Fruit fly (Drosophila melanogaster) whole organism, embryonic: ENCODE measurements around the gene CG44090.
A peak's percentile ranks its signal among the peaks of the same experiment; 100 is the strongest.

Experiments used
- Adf1 ChIP-seq: fragments of 200-800 bp; sonication (Bioruptor generic); IDR thresholded peaks from 2 replicates; pipeline ENCODE4 v1.3.6; 2022; ENCODE audit warnings: missing biosample characterization, missing genetic modification characterization
- BEAF-32 ChIP-seq: fragments of 200-800 bp; sonication (Bioruptor generic); optimal IDR thresholded peaks from 3 replicates; lab custom pipeline; 2017; ENCODE audit warnings: missing biosample characterization, missing genetic modification characterization, mild to moderate bottlenecking, moderate library complexity, missing genetic modification reagents
- Bteb2 ChIP-seq: fragments of 200-800 bp; sonication (Bioruptor generic); optimal IDR thresholded peaks from 2 replicates; lab custom pipeline; 2016; ENCODE audit warnings: missing biosample characterization, missing genetic modification characterization
- CG10366 ChIP-seq: fragments of 200-800 bp; sonication (Bioruptor generic); IDR thresholded peaks from 2 replicates; pipeline ENCODE4 v1.3.6; 2022; ENCODE audit warnings: missing biosample characterization, missing genetic modification characterization
- CG10979 ChIP-seq: fragments of 200-800 bp; sonication (Bioruptor generic); optimal IDR thresholded peaks from 2 replicates; lab custom pipeline; 2018; ENCODE audit warnings: missing biosample characterization, mild to moderate bottlenecking, missing genetic modification characterization, moderate library complexity
- CG11560 ChIP-seq: fragments of 200-800 bp; sonication (Bioruptor generic); IDR thresholded peaks from 3 replicates; pipeline ENCODE4 v1.3.6; 2022; ENCODE audit warnings: missing biosample characterization, missing genetic modification characterization
- CG12071 ChIP-seq: fragments of 200-800 bp; sonication (Bioruptor generic); optimal IDR thresholded peaks from 3 replicates; lab custom pipeline; 2018; ENCODE audit warnings: missing biosample characterization, mild to moderate bottlenecking, missing genetic modification characterization
- CG14014 ChIP-seq: fragments of 200-800 bp; sonication (Bioruptor generic); IDR thresholded peaks from 2 replicates; pipeline ENCODE4 v1.3.6; 2022; ENCODE audit warnings: missing biosample characterization, missing genetic modification characterization
- CG15479 ChIP-seq: fragments of 200-800 bp; sonication (Bioruptor generic); optimal IDR thresholded peaks from 3 replicates; lab custom pipeline; 2019; ENCODE audit warnings: missing biosample characterization, mild to moderate bottlenecking, missing genetic modification characterization, moderate library complexity
- CG18476 ChIP-seq: fragments of 200-800 bp; sonication (Bioruptor generic); optimal IDR thresholded peaks from 2 replicates; lab custom pipeline; 2016; ENCODE audit warnings: missing biosample characterization, mild to moderate bottlenecking, missing genetic modification characterization
- CG18764 ChIP-seq: fragments of 200-800 bp; sonication (Bioruptor generic); optimal IDR thresholded peaks from 3 replicates; lab custom pipeline; 2016; ENCODE audit warnings: missing biosample characterization, missing genetic modification characterization
- CG2116 ChIP-seq: fragments of 200-800 bp; sonication (Bioruptor generic); optimal IDR thresholded peaks from 3 replicates; lab custom pipeline; 2018; ENCODE audit warnings: missing biosample characterization, mild to moderate bottlenecking, missing genetic modification characterization
- CG30020 ChIP-seq: fragments of 200-800 bp; optimal IDR thresholded peaks from 2 replicates; lab custom pipeline; 2019; ENCODE audit warnings: missing biosample characterization, mild to moderate bottlenecking, missing genetic modification characterization, moderate library complexity
- CG30431 ChIP-seq: fragments of 200-800 bp; sonication (Bioruptor generic); optimal IDR thresholded peaks from 2 replicates; lab custom pipeline; 2017; ENCODE audit warnings: missing biosample characterization, missing genetic modification characterization
- CG4282 ChIP-seq: fragments of 200-800 bp; sonication (Bioruptor generic); optimal IDR thresholded peaks from 2 replicates; lab custom pipeline; 2016; ENCODE audit warnings: missing biosample characterization, missing genetic modification characterization
- CG4707 ChIP-seq: fragments of 200-800 bp; sonication (Bioruptor generic); optimal IDR thresholded peaks from 2 replicates; lab custom pipeline; 2018; ENCODE audit warnings: missing biosample characterization, mild to moderate bottlenecking, missing genetic modification characterization, moderate library complexity
- CG5245 ChIP-seq: fragments of 200-800 bp; sonication (Bioruptor generic); optimal IDR thresholded peaks from 3 replicates; lab custom pipeline; 2016; ENCODE audit warnings: missing biosample characterization, missing genetic modification characterization
- CG7786 ChIP-seq: fragments of 200-800 bp; sonication (Bioruptor generic); optimal IDR thresholded peaks from 2 replicates; lab custom pipeline; 2016; ENCODE audit warnings: missing biosample characterization, missing genetic modification characterization
- CG8765 ChIP-seq: fragments of 200-800 bp; sonication (Bioruptor generic); IDR thresholded peaks from 2 replicates; pipeline ENCODE4 v1.3.6; 2022; ENCODE audit warnings: missing biosample characterization, missing genetic modification characterization
- CG8944 ChIP-seq: fragments of 200-800 bp; sonication (Bioruptor generic); optimal IDR thresholded peaks from 3 replicates; lab custom pipeline; 2016; ENCODE audit warnings: missing biosample characterization, missing genetic modification characterization
- Dip3 ChIP-seq: fragments of 200-800 bp; sonication (Bioruptor generic); optimal IDR thresholded peaks from 3 replicates; lab custom pipeline; 2016; ENCODE audit warnings: missing biosample characterization, missing genetic modification characterization
- Dll ChIP-seq: fragments of 200-800 bp; sonication (Bioruptor generic); IDR thresholded peaks from 4 replicates; pipeline ENCODE4 v1.3.6; 2022; ENCODE audit warnings: missing biosample characterization, missing genetic modification characterization; ENCODE audit not compliant: partially characterized antibody
- Dp ChIP-seq: fragments of 200-800 bp; sonication (Bioruptor generic); optimal IDR thresholded peaks from 2 replicates; lab custom pipeline; 2018; ENCODE audit warnings: missing biosample characterization, mild to moderate bottlenecking, missing genetic modification characterization, moderate library complexity
- Hmx ChIP-seq: fragments of 200-800 bp; sonication (Bioruptor generic); optimal IDR thresholded peaks from 2 replicates; lab custom pipeline; 2016; ENCODE audit warnings: missing biosample characterization, missing genetic modification characterization
- Lim3 ChIP-seq: fragments of 200-800 bp; sonication (Bioruptor generic); IDR thresholded peaks from 2 replicates; pipeline ENCODE4 v1.3.6; 2022; ENCODE audit warnings: missing biosample characterization, missing genetic modification characterization
- Ptx1 ChIP-seq: fragments of 200-800 bp; sonication (Bioruptor generic); IDR thresholded peaks from 2 replicates; pipeline ENCODE4 v1.3.6; 2022; ENCODE audit warnings: missing biosample characterization, missing genetic modification characterization
- Spps ChIP-seq: fragments of 200-800 bp; sonication (Bioruptor generic); optimal IDR thresholded peaks from 2 replicates; lab custom pipeline; 2018; ENCODE audit warnings: missing biosample characterization, mild to moderate bottlenecking, missing genetic modification characterization
- al ChIP-seq: fragments of 200-800 bp; sonication (Bioruptor generic); IDR thresholded peaks from 2 replicates; pipeline ENCODE4 v1.3.6; 2022; ENCODE audit warnings: missing biosample characterization, missing genetic modification characterization
- amos ChIP-seq: fragments of 200-800 bp; sonication (Bioruptor generic); IDR thresholded peaks from 2 replicates; pipeline ENCODE4 v1.3.6; 2022; ENCODE audit warnings: missing biosample characterization, missing genetic modification characterization; ENCODE audit not compliant: partially characterized antibody
- ash1 ChIP-seq: fragments of 200-800 bp; sonication (Bioruptor generic); optimal IDR thresholded peaks from 2 replicates; lab custom pipeline; 2018; ENCODE audit warnings: missing biosample characterization, mild to moderate bottlenecking, missing genetic modification characterization
- bowl ChIP-seq: fragments of 200-800 bp; sonication (Bioruptor generic); IDR thresholded peaks from 2 replicates; pipeline ENCODE4 v1.3.6; 2022; ENCODE audit warnings: missing biosample characterization, missing genetic modification characterization
- caup ChIP-seq: fragments of 200-800 bp; sonication (Bioruptor generic); optimal IDR thresholded peaks from 3 replicates; lab custom pipeline; 2017; ENCODE audit warnings: missing biosample characterization, mild to moderate bottlenecking, missing genetic modification characterization, moderate library complexity; ENCODE audit not compliant: severe bottlenecking
- cwo ChIP-seq: fragments of 200-800 bp; sonication (Bioruptor generic); optimal IDR thresholded peaks from 3 replicates; lab custom pipeline; 2017; ENCODE audit warnings: missing biosample characterization, missing genetic modification characterization, mild to moderate bottlenecking, moderate library complexity, missing genetic modification reagents
- da ChIP-seq: fragments of 200-800 bp; sonication (Bioruptor generic); optimal IDR thresholded peaks from 2 replicates; lab custom pipeline; 2016; ENCODE audit warnings: missing biosample characterization, missing genetic modification characterization
- danr ChIP-seq: fragments of 200-800 bp; sonication (Bioruptor generic); IDR thresholded peaks from 2 replicates; pipeline ENCODE4 v1.3.6; 2022; ENCODE audit warnings: missing biosample characterization, missing genetic modification characterization
- dpn ChIP-seq, 2 experiments: fragments of 200-800 bp; sonication (Bioruptor generic); optimal IDR thresholded peaks; 3 replicates each; lab custom pipeline; 2016; ENCODE audit warnings: missing biosample characterization in 2 of 2, missing genetic modification characterization in 2 of 2
- eve ChIP-seq, 2 experiments: fragments of >200 bp; optimal IDR thresholded peaks; 2 replicates each; lab custom pipeline; 2017; ENCODE audit warnings: missing biosample characterization in 2 of 2, missing genetic modification characterization in 2 of 2
- fd64A ChIP-seq: fragments of 200-800 bp; sonication (Bioruptor generic); optimal IDR thresholded peaks from 3 replicates; lab custom pipeline; 2018; ENCODE audit warnings: missing biosample characterization, mild to moderate bottlenecking, missing genetic modification characterization
- fru ChIP-seq: fragments of >200 bp; optimal IDR thresholded peaks from 2 replicates; lab custom pipeline; 2017
- jigr1 ChIP-seq: fragments of 200-800 bp; sonication (Bioruptor generic); IDR thresholded peaks from 3 replicates; pipeline ENCODE4 v1.3.6; 2022; ENCODE audit warnings: missing biosample characterization, missing genetic modification characterization
- kah ChIP-seq: fragments of 200-800 bp; sonication (Bioruptor generic); optimal IDR thresholded peaks from 2 replicates; lab custom pipeline; 2018; ENCODE audit warnings: missing biosample characterization, mild to moderate bottlenecking, missing genetic modification characterization
- kni ChIP-seq: fragments of 200-800 bp; sonication (Bioruptor generic); optimal IDR thresholded peaks from 3 replicates; lab custom pipeline; 2017; ENCODE audit warnings: mild to moderate bottlenecking, missing biosample characterization, missing genetic modification reagents, missing genetic modification characterization
- row ChIP-seq: fragments of 200-800 bp; sonication (Bioruptor generic); IDR thresholded peaks from 3 replicates; pipeline ENCODE4 v1.3.6; 2022; ENCODE audit warnings: missing biosample characterization, missing genetic modification characterization
- sima ChIP-seq: fragments of 200-800 bp; sonication (Bioruptor generic); optimal IDR thresholded peaks from 2 replicates; lab custom pipeline; 2016; ENCODE audit warnings: missing biosample characterization, missing genetic modification characterization
- stc ChIP-seq: fragments of 200-800 bp; sonication (Bioruptor generic); IDR thresholded peaks from 2 replicates; pipeline ENCODE4 v1.3.6; 2022; ENCODE audit warnings: missing biosample characterization, missing genetic modification characterization
- sug ChIP-seq: fragments of 200-800 bp; optimal IDR thresholded peaks from 2 replicates; lab custom pipeline; 2019; ENCODE audit warnings: missing biosample characterization, mild to moderate bottlenecking, missing genetic modification characterization, moderate library complexity
- unc-4 ChIP-seq: fragments of 200-800 bp; sonication (Bioruptor generic); IDR thresholded peaks from 2 replicates; pipeline ENCODE4 v1.3.6; 2022; ENCODE audit warnings: missing biosample characterization, missing genetic modification characterization; ENCODE audit not compliant: partially characterized antibody
- unpg ChIP-seq: fragments of 200-800 bp; sonication (Bioruptor generic); optimal IDR thresholded peaks from 3 replicates; lab custom pipeline; 2018; ENCODE audit warnings: missing biosample characterization, mild to moderate bottlenecking, missing genetic modification characterization, moderate library complexity
- vvl ChIP-seq: fragments of 200-800 bp; sonication (Bioruptor generic); IDR thresholded peaks from 2 replicates; pipeline ENCODE4 v1.3.6; 2022; ENCODE audit warnings: missing biosample characterization, missing genetic modification characterization

The CG44090 gene

dm6 chr3R:17385329-17386019, 48.8 kb downstream of the CG44090 start (continued):
- peak; percentile 53 for TF ChIP-seq BEAF-32
- 0 out of 3 replicates have a peak, but pooled peaks have one; percentile 11 for TF ChIP-seq jigr1 (GFP tag; lab: Robert Waterston, UW)
- TF ChIP-seq sima (GFP tag; lab: Kevin White, UChicago): no peak
- peak; percentile 66 for TF ChIP-seq CG4282 (GFP tag; lab: Kevin White, UChicago)
- peak; percentile 45 for TF ChIP-seq CG7786 (GFP tag; lab: Kevin White, UChicago)
- TF ChIP-seq Dp (GFP tag; lab: Kevin White, UChicago): peak; percentile 97
- TF ChIP-seq caup (GFP tag; lab: Kevin White, UChicago): peak; percentile 81
- TF ChIP-seq CG4707: no peak
- TF ChIP-seq bowl (GFP tag; lab: Robert Waterston, UW): no peak
- TF ChIP-seq stc: 0 out of 2 replicates have a peak, but pooled peaks have one; percentile 15
- no peak for TF ChIP-seq kah (GFP tag; lab: Kevin White, UChicago)
- TF ChIP-seq Lim3 (GFP tag; lab: Robert Waterston, UW): no peak
- TF ChIP-seq dpn (GFP tag; optimal IDR thresholded peaks at IDR 0.05; lab: Kevin White, UChicago): peak; percentile 58 to 77
- TF ChIP-seq unpg (GFP tag; lab: Kevin White, UChicago): peak; percentile 7
- TF ChIP-seq CG8944 (GFP tag; lab: Kevin White, UChicago): peak; percentile 56
- TF ChIP-seq CG15479 (GFP tag; lab: Kevin White, UChicago): no peak
- TF ChIP-seq CG30020 (tag; lab: Kevin White, UChicago): peak; percentile 31
- TF ChIP-seq CG8765 (GFP tag; lab: Robert Waterston, UW): 0 out of 2 replicates have a peak, but pooled peaks have one; percentile 9
- TF ChIP-seq CG12071 (GFP tag; lab: Kevin White, UChicago): peak; percentile 23
- TF ChIP-seq amos (GFP tag; lab: Robert Waterston, UW): peak; percentile 56
- TF ChIP-seq danr: peak; percentile 38; the same call in 1 of the 2 replicates
- peak; percentile 4 for TF ChIP-seq CG10979
- peak; percentile 32 for TF ChIP-seq Dip3
- peak; percentile 91 for TF ChIP-seq vvl
- TF ChIP-seq Adf1 (GFP tag; lab: Robert Waterston, UW): peak; percentile 42; the same call in 1 of the 2 replicates
- TF ChIP-seq CG2116: peak; percentile 99
- no peak for TF ChIP-seq Spps (tag; lab: Kevin White, UChicago)
- no peak for TF ChIP-seq Hmx
- TF ChIP-seq eve (GFP tag; optimal IDR thresholded peaks at IDR 0.05; lab: Kevin White, UChicago): peak in 1 of 2 experiments; percentile 87
- TF ChIP-seq fru (lab: Kevin White, UChicago): no peak
- TF ChIP-seq kni: no peak
- no peak for TF ChIP-seq da (GFP tag; lab: Kevin White, UChicago)
- no peak for TF ChIP-seq al (GFP tag; lab: Robert Waterston, UW)
- TF ChIP-seq Ptx1 (GFP tag; lab: Robert Waterston, UW): peak; percentile 58; the same call in 1 of the 2 replicates
- TF ChIP-seq CG30431 (GFP tag; lab: Kevin White, UChicago): no peak
- no peak for TF ChIP-seq CG18476 (GFP tag; lab: Kevin White, UChicago)
- peak; percentile 74 for TF ChIP-seq row (GFP tag; lab: Robert Waterston, UW)
- peak; percentile 46; the same call in 1 of the 2 replicates for TF ChIP-seq CG10366 (GFP tag; lab: Robert Waterston, UW)
- TF ChIP-seq fd64A (GFP tag; lab: Kevin White, UChicago): no peak
- TF ChIP-seq Dll (GFP tag; lab: Robert Waterston, UW): 0 out of 4 replicates have a peak, but pooled peaks have one; percentile 37
- peak; percentile 46; the same call in 1 of the 2 replicates for TF ChIP-seq unc-4 (GFP tag; lab: Robert Waterston, UW)
- no peak for TF ChIP-seq CG11560 (tag; lab: Robert Waterston, UW)
- peak; percentile 64 for TF ChIP-seq cwo
- TF ChIP-seq sug: peak; percentile 62
- TF ChIP-seq Bteb2: peak; percentile 60
- peak; percentile 4 for TF ChIP-seq CG18764 (GFP tag; lab: Kevin White, UChicago)
- TF ChIP-seq ash1 (GFP tag; lab: Kevin White, UChicago): no peak
- TF ChIP-seq CG14014 (GFP tag; lab: Robert Waterston, UW): peak; percentile 66
- peak; percentile 35 for TF ChIP-seq CG5245 (GFP tag; lab: Kevin White, UChicago)
